Fruit fly (Drosophila melanogaster) whole organism, embryonic: Measurements from ENCODE around the gene CG6277.

Source experiments
- Atf6 ChIP-seq: fragments of 200-800 bp; sonication (Bioruptor generic); IDR thresholded peaks from 2 replicates; pipeline ENCODE4 v1.3.6; 2022; ENCODE audit warnings: missing biosample characterization, missing genetic modification characterization
- Bdp1 ChIP-seq: fragments of 200-800 bp; sonication (Bioruptor generic); optimal IDR thresholded peaks from 3 replicates; lab custom pipeline; 2016; ENCODE audit warnings: missing biosample characterization, missing genetic modification characterization
- C15 ChIP-seq: fragments of 200-800 bp; sonication (Bioruptor generic); IDR thresholded peaks from 3 replicates; pipeline ENCODE4 v1.3.6; 2022; ENCODE audit warnings: missing biosample characterization, missing genetic modification characterization
- CG10431 ChIP-seq: fragments of 200-800 bp; sonication (Bioruptor generic); optimal IDR thresholded peaks from 3 replicates; lab custom pipeline; 2018; ENCODE audit warnings: missing biosample characterization, mild to moderate bottlenecking, missing genetic modification characterization
- CG11247 ChIP-seq: fragments of 200-800 bp; sonication (Bioruptor generic); IDR thresholded peaks from 2 replicates; pipeline ENCODE4 v1.3.6; 2022; ENCODE audit warnings: missing biosample characterization, missing genetic modification characterization
- CG1233 ChIP-seq: fragments of 200-800 bp; sonication (Bioruptor generic); optimal IDR thresholded peaks from 4 replicates; lab custom pipeline; 2018; ENCODE audit warnings: missing biosample characterization, mild to moderate bottlenecking, missing genetic modification characterization
- CG12769 ChIP-seq: fragments of 200-800 bp; sonication (Bioruptor generic); optimal IDR thresholded peaks from 2 replicates; lab custom pipeline; 2019; ENCODE audit warnings: missing biosample characterization, mild to moderate bottlenecking, missing genetic modification characterization, moderate library complexity
- CG12942 ChIP-seq: fragments of 200-800 bp; sonication (Bioruptor generic); optimal IDR thresholded peaks from 3 replicates; lab custom pipeline; 2016; ENCODE audit warnings: missing biosample characterization, missing genetic modification characterization
- CG18262 ChIP-seq: fragments of 200-800 bp; optimal IDR thresholded peaks from 3 replicates; lab custom pipeline; 2019; ENCODE audit warnings: missing biosample characterization, mild to moderate bottlenecking, missing genetic modification characterization, moderate library complexity
- CG18764 ChIP-seq: fragments of 200-800 bp; sonication (Bioruptor generic); optimal IDR thresholded peaks from 3 replicates; lab custom pipeline; 2016; ENCODE audit warnings: missing biosample characterization, missing genetic modification characterization
- CG34224 ChIP-seq: fragments of 200-800 bp; sonication (Bioruptor generic); IDR thresholded peaks from 3 replicates; pipeline ENCODE4 v1.3.6; 2022; ENCODE audit warnings: missing biosample characterization, missing genetic modification characterization; ENCODE audit not compliant: partially characterized antibody
- CG3995 ChIP-seq: fragments of 200-800 bp; sonication (Bioruptor generic); optimal IDR thresholded peaks from 3 replicates; lab custom pipeline; 2016; ENCODE audit warnings: missing biosample characterization, missing genetic modification characterization
- CG43689 ChIP-seq: fragments of 200-800 bp; sonication (Bioruptor generic); IDR thresholded peaks from 2 replicates; pipeline ENCODE4 v1.3.6; 2022; ENCODE audit warnings: missing biosample characterization, missing genetic modification characterization
- CG6854 ChIP-seq: fragments of 200-800 bp; sonication (Bioruptor generic); optimal IDR thresholded peaks from 3 replicates; lab custom pipeline; 2017; ENCODE audit warnings: missing biosample characterization, mild to moderate bottlenecking, missing genetic modification characterization
- CG7556 ChIP-seq: fragments of 200-800 bp; sonication (Bioruptor generic); optimal IDR thresholded peaks from 2 replicates; lab custom pipeline; 2017; ENCODE audit warnings: missing biosample characterization, mild to moderate bottlenecking, missing genetic modification characterization
- CG7786 ChIP-seq: fragments of 200-800 bp; sonication (Bioruptor generic); optimal IDR thresholded peaks from 2 replicates; lab custom pipeline; 2016; ENCODE audit warnings: missing biosample characterization, missing genetic modification characterization
- CG9876 ChIP-seq: fragments of 200-800 bp; sonication (Bioruptor generic); optimal IDR thresholded peaks from 2 replicates; lab custom pipeline; 2016; ENCODE audit warnings: missing biosample characterization, missing genetic modification characterization
- CHES-1-like ChIP-seq: fragments of 200-800 bp; sonication (Bioruptor generic); optimal IDR thresholded peaks from 2 replicates; lab custom pipeline; 2016; ENCODE audit warnings: missing biosample characterization, missing genetic modification characterization
- Dad ChIP-seq: fragments of 200-800 bp; sonication (Bioruptor generic); optimal IDR thresholded peaks from 3 replicates; lab custom pipeline; 2016; ENCODE audit warnings: missing biosample characterization, missing genetic modification characterization
- Dll ChIP-seq: fragments of 200-800 bp; sonication (Bioruptor generic); IDR thresholded peaks from 4 replicates; pipeline ENCODE4 v1.3.6; 2022; ENCODE audit warnings: missing biosample characterization, missing genetic modification characterization; ENCODE audit not compliant: partially characterized antibody
- Doc3 ChIP-seq: fragments of 200-800 bp; sonication (Bioruptor generic); IDR thresholded peaks from 3 replicates; pipeline ENCODE4 v1.3.6; 2022; ENCODE audit warnings: missing biosample characterization, missing genetic modification characterization; ENCODE audit not compliant: partially characterized antibody
- E2f1 ChIP-seq: fragments of 200-800 bp; sonication (Bioruptor generic); IDR thresholded peaks from 2 replicates; pipeline ENCODE4 v1.3.6; 2022; ENCODE audit warnings: missing biosample characterization, missing genetic modification characterization
- Eip74EF ChIP-seq, 2 experiments: fragments of 200-800 bp in 1 of 2; fragments of >200 bp in 1 of 2; sonication (Bioruptor generic) in 1 of 2; optimal IDR thresholded peaks; 2 replicates each; lab custom pipeline; 2017 to 2019; ENCODE audit warnings: missing biosample characterization in 2 of 2, missing genetic modification characterization in 2 of 2, mild to moderate bottlenecking in 1 of 2, moderate library complexity in 1 of 2
- HLH54F ChIP-seq: fragments of 200-800 bp; sonication (Bioruptor generic); optimal IDR thresholded peaks from 3 replicates; lab custom pipeline; 2016; ENCODE audit warnings: missing biosample characterization, missing genetic modification characterization
- Hmr ChIP-seq: fragments of 200-800 bp; sonication (Bioruptor generic); optimal IDR thresholded peaks from 3 replicates; lab custom pipeline; 2017; ENCODE audit warnings: mild to moderate bottlenecking, missing biosample characterization, missing genetic modification reagents, missing genetic modification characterization
- Lhr ChIP-seq: fragments of 200-800 bp; sonication (Bioruptor generic); optimal IDR thresholded peaks from 3 replicates; lab custom pipeline; 2017; ENCODE audit warnings: mild to moderate bottlenecking, missing biosample characterization, missing genetic modification reagents, missing genetic modification characterization
- Max ChIP-seq: fragments of 200-800 bp; sonication (Bioruptor generic); optimal IDR thresholded peaks from 2 replicates; lab custom pipeline; 2016; ENCODE audit warnings: missing biosample characterization, mild to moderate bottlenecking, missing genetic modification characterization
- Med ChIP-seq: fragments of 200-800 bp; sonication (Bioruptor generic); peaks from one replicate; lab custom pipeline; 2016; ENCODE audit warnings: missing biosample characterization, missing genetic modification characterization, mild to moderate bottlenecking, inconsistent platforms, moderate library complexity
- NC2α ChIP-seq: fragments of 200-800 bp; sonication (Bioruptor generic); optimal IDR thresholded peaks from 2 replicates; lab custom pipeline; 2016; ENCODE audit warnings: missing biosample characterization, missing genetic modification characterization
- Pdp1 ChIP-seq, 2 experiments: fragments of 200-800 bp; sonication (Bioruptor generic); optimal IDR thresholded peaks; 3 replicates each; lab custom pipeline; 2016; ENCODE audit warnings: missing biosample characterization in 2 of 2, missing genetic modification characterization in 2 of 2, mild to moderate bottlenecking in 1 of 2, moderate library complexity in 1 of 2
- Sox100B ChIP-seq: fragments of 200-800 bp; sonication (Bioruptor generic); optimal IDR thresholded peaks from 3 replicates; lab custom pipeline; 2018; ENCODE audit warnings: missing biosample characterization, mild to moderate bottlenecking, missing genetic modification characterization
- Sry-δ ChIP-seq: fragments of 200-800 bp; sonication (Bioruptor generic); optimal IDR thresholded peaks from 2 replicates; lab custom pipeline; 2016; ENCODE audit warnings: missing biosample characterization, missing genetic modification characterization
- Usf ChIP-seq: fragments of 200-800 bp; sonication (Bioruptor generic); optimal IDR thresholded peaks from 2 replicates; lab custom pipeline; 2017; ENCODE audit warnings: missing genotype, missing biosample characterization, missing genetic modification characterization
- Xbp1 ChIP-seq: fragments of 200-800 bp; sonication (Bioruptor generic); optimal IDR thresholded peaks from 3 replicates; lab custom pipeline; 2016; ENCODE audit warnings: missing biosample characterization, mild to moderate bottlenecking, missing genetic modification characterization
- Xrp1 ChIP-seq: fragments of 200-800 bp; sonication (Bioruptor generic); IDR thresholded peaks from 2 replicates; pipeline ENCODE4 v1.3.6; 2022; ENCODE audit warnings: missing biosample characterization, missing genetic modification characterization
- bcd ChIP-seq: fragments of 200-800 bp; sonication (Bioruptor generic); optimal IDR thresholded peaks from 2 replicates; lab custom pipeline; 2017; ENCODE audit warnings: missing biosample characterization, mild to moderate bottlenecking, missing genetic modification characterization
- br ChIP-seq: fragments of >200 bp; optimal IDR thresholded peaks from 2 replicates; lab custom pipeline; 2017
- crc ChIP-seq: fragments of 200-800 bp; sonication (Bioruptor generic); optimal IDR thresholded peaks from 2 replicates; lab custom pipeline; 2016; ENCODE audit warnings: missing biosample characterization, missing genetic modification characterization
- ftz-f1 ChIP-seq: fragments of 200-800 bp; sonication (Bioruptor generic); optimal IDR thresholded peaks from 2 replicates; lab custom pipeline; 2016; ENCODE audit warnings: missing biosample characterization, missing genetic modification characterization
- gro ChIP-seq: fragments of 200-800 bp; sonication (Bioruptor generic); optimal IDR thresholded peaks from 2 replicates; lab custom pipeline; 2016; ENCODE audit warnings: missing biosample characterization, missing genetic modification characterization
- lov ChIP-seq, 2 experiments: fragments of 200-800 bp in 1 of 2; fragments of >200 bp in 1 of 2; sonication (Bioruptor generic) in 1 of 2; IDR thresholded peaks in 1 of 2; optimal IDR thresholded peaks in 1 of 2; 2 replicates in 1 of 2; 3 replicates in 1 of 2; pipeline versions ENCODE4 v1.3.6 to Lab custom; 2017 to 2022; ENCODE audit warnings: missing biosample characterization in 1 of 2, missing genetic modification characterization in 1 of 2
- mirr ChIP-seq: fragments of 200-800 bp; sonication (Bioruptor generic); optimal IDR thresholded peaks from 3 replicates; lab custom pipeline; 2018; ENCODE audit warnings: missing biosample characterization, mild to moderate bottlenecking, missing genetic modification characterization
- p53 ChIP-seq: fragments of 200-800 bp; sonication (Bioruptor generic); optimal IDR thresholded peaks from 2 replicates; lab custom pipeline; 2016; ENCODE audit warnings: missing biosample characterization, missing genetic modification characterization
- pzg ChIP-seq: fragments of 200-800 bp; sonication (Bioruptor generic); optimal IDR thresholded peaks from 3 replicates; lab custom pipeline; 2018; ENCODE audit warnings: missing biosample characterization, mild to moderate bottlenecking, missing genetic modification characterization, moderate library complexity
- ranshi ChIP-seq: fragments of 200-800 bp; sonication (Bioruptor generic); IDR thresholded peaks from 2 replicates; pipeline ENCODE4 v1.3.6; 2022; ENCODE audit warnings: missing biosample characterization, missing genetic modification characterization
- schlank ChIP-seq: fragments of 200-800 bp; sonication (Bioruptor generic); optimal IDR thresholded peaks from 2 replicates; lab custom pipeline; 2018; ENCODE audit warnings: missing biosample characterization, mild to moderate bottlenecking, missing genetic modification characterization
- so ChIP-seq: fragments of 200-800 bp; sonication (Bioruptor generic); IDR thresholded peaks from 3 replicates; pipeline ENCODE4 v1.3.6; 2022; ENCODE audit warnings: missing biosample characterization, missing genetic modification characterization
- stc ChIP-seq: fragments of 200-800 bp; sonication (Bioruptor generic); IDR thresholded peaks from 2 replicates; pipeline ENCODE4 v1.3.6; 2022; ENCODE audit warnings: missing biosample characterization, missing genetic modification characterization
- tap ChIP-seq: fragments of 200-800 bp; optimal IDR thresholded peaks from 3 replicates; lab custom pipeline; 2019; ENCODE audit warnings: missing biosample characterization, mild to moderate bottlenecking, missing genetic modification characterization, moderate library complexity
- tio ChIP-seq: fragments of 200-800 bp; sonication (Bioruptor generic); optimal IDR thresholded peaks from 2 replicates; lab custom pipeline; 2017; ENCODE audit warnings: missing biosample characterization, missing genetic modification characterization, inconsistent platforms
- trem ChIP-seq: fragments of 200-800 bp; optimal IDR thresholded peaks from 3 replicates; lab custom pipeline; 2019; ENCODE audit warnings: missing biosample characterization, mild to moderate bottlenecking, missing genetic modification characterization, moderate library complexity

Gene CG6277

DNA sequence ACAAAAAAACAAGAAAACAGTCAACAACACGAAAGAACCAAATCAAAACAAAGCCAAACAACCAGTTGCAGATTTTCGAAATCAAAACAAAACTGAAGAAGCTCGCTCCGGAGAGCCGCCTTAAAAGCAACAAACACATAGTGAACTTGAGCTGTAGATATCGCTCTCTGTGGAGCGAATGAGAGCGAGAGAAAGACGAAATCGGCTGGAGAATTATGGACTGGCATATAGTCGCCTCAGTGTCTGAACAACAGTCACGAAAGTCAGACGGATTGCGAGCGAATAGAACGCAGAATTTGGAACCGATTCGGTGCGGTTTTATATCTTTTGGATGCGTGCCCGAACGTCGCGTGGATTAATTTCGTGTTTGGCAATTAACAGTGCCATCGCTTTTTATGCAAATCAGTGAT is 42.7 kb downstream of the CG6277 start (continued):
- TF ChIP-seq bcd (GFP tag; lab: Kevin White, UChicago) (no peak), schlank (tag; lab: Kevin White, UChicago) (no peak), CG11247 (no peak), CG18262 (tag; lab: Kevin White, UChicago) (no peak), Med (peak; percentile 83), p53 (GFP tag; lab: Kevin White, UChicago) (no peak), so (GFP tag; lab: Robert Waterston, UW) (peak; percentile 71; the same call in 1 of the 3 replicates), crc (GFP tag; lab: Kevin White, UChicago) (no peak), CG6854 (peak; percentile 49), Xrp1 (no peak), CHES-1-like (GFP tag; lab: Kevin White, UChicago) (no peak), pzg (GFP tag; lab: Kevin White, UChicago) (no peak), Bdp1 (GFP tag; lab: Kevin White, UChicago) (no peak), CG7556 (GFP tag; lab: Kevin White, UChicago) (no peak), lov (optimal IDR thresholded peaks at IDR 0.05; lab: Kevin White, UChicago) (no peak), lov (GFP tag; IDR thresholded peaks at IDR 0.05; lab: Robert Waterston, UW) (no peak), Eip74EF (GFP tag; optimal IDR thresholded peaks at IDR 0.05; lab: Kevin White, UChicago) (peak in 1 of 2 experiments; percentile 33), Hmr (GFP tag; lab: Kevin White, UChicago) (peak; percentile 15), Atf6 (GFP tag; lab: Robert Waterston, UW) (peak; percentile 48), Sox100B (GFP tag; lab: Kevin White, UChicago) (no peak), Doc3 (GFP tag; lab: Robert Waterston, UW) (no peak), mirr (GFP tag; lab: Kevin White, UChicago) (peak; percentile 47), Sry-δ (GFP tag; lab: Kevin White, UChicago) (no peak), ranshi (GFP tag; lab: Robert Waterston, UW) (no peak; the same call in 1 of the 2 replicates), CG43689 (no peak), NC2α (no peak), tap (tag; lab: Kevin White, UChicago) (no peak), CG10431 (GFP tag; lab: Kevin White, UChicago) (peak; percentile 90), Usf (GFP tag; lab: Kevin White, UChicago) (no peak), gro (GFP tag; lab: Kevin White, UChicago) (peak; percentile 34), C15 (GFP tag; lab: Robert Waterston, UW) (no peak), Pdp1 (GFP tag; optimal IDR thresholded peaks at IDR 0.05; lab: Kevin White, UChicago) (no peak), CG18764 (GFP tag; lab: Kevin White, UChicago) (no peak), CG9876 (no peak), Max (GFP tag; lab: Kevin White, UChicago) (no peak), br (lab: Kevin White, UChicago) (no peak), tio (GFP tag; lab: Kevin White, UChicago) (no peak), Xbp1 (GFP tag; lab: Kevin White, UChicago) (no peak), CG12942 (GFP tag; lab: Kevin White, UChicago) (no peak), Dll (GFP tag; lab: Robert Waterston, UW) (0 out of 4 replicates have a peak, but pooled peaks have one; percentile 15), CG3995 (GFP tag; lab: Kevin White, UChicago) (no peak), CG1233 (GFP tag; lab: Kevin White, UChicago) (no peak), CG12769 (tag; lab: Kevin White, UChicago) (peak; percentile 49), HLH54F (GFP tag; lab: Kevin White, UChicago) (no peak), Dad (GFP tag; lab: Kevin White, UChicago) (no peak), CG7786 (GFP tag; lab: Kevin White, UChicago) (no peak), ftz-f1 (GFP tag; lab: Kevin White, UChicago) (peak; percentile 83), E2f1 (no peak), Lhr (no peak), CG34224 (GFP tag; lab: Robert Waterston, UW) (peak; percentile 36; the same call in 1 of the 3 replicates), stc (GFP tag; lab: Robert Waterston, UW) (no peak; the same call in 1 of the 2 replicates), trem (no peak)
